Worm (Caenorhabditis elegans) whole organism, young adult: ENCODE measurements around the gene cnc-4.

ENCODE experiments used
- B0019.2 ChIP-seq: fragments of 200-800 bp; sonication (Bioruptor generic); conservative IDR thresholded peaks from 2 replicates; pipeline ENCODE4 v1.3.6; 2022; ENCODE audit warnings: missing genetic modification reagents, missing genetic modification characterization, missing compliant biosample characterization
- F22D6.2 ChIP-seq: sonication (generic microtip); optimal IDR thresholded peaks from 2 replicates; lab custom pipeline; 2016; ENCODE audit warnings: mild to moderate bottlenecking, missing genetic modification characterization, missing compliant biosample characterization
- F52B5.7 ChIP-seq: sonication (generic microtip); optimal IDR thresholded peaks from 2 replicates; lab custom pipeline; 2016; ENCODE audit warnings: mild to moderate bottlenecking, missing genetic modification characterization, missing compliant biosample characterization
- T26A5.8 ChIP-seq: sonication (generic microtip); optimal IDR thresholded peaks from 2 replicates; lab custom pipeline; 2016; ENCODE audit warnings: missing genetic modification characterization, missing compliant biosample characterization
- Y56A3A.18 ChIP-seq: fragments of 200-800 bp; sonication (Bioruptor generic); IDR thresholded peaks from 2 replicates; pipeline ENCODE4 v1.3.6; 2022; ENCODE audit warnings: missing genetic modification reagents, missing genetic modification characterization, missing compliant biosample characterization
- Y95B8A.8 ChIP-seq: fragments of 200-800 bp; sonication (Bioruptor generic); IDR thresholded peaks from 2 replicates; pipeline ENCODE4 v1.3.6; 2022; ENCODE audit warnings: missing genetic modification reagents, missing genetic modification characterization, missing compliant biosample characterization
- akir-1 ChIP-seq: fragments of 200-800 bp; sonication (Bioruptor generic); optimal IDR thresholded peaks from 2 replicates; lab custom pipeline; 2018; ENCODE audit warnings: mild to moderate bottlenecking, missing genetic modification characterization, moderate library complexity, missing compliant biosample characterization
- aptf-2 ChIP-seq: fragments of 200-800 bp; sonication (Bioruptor generic); conservative IDR thresholded peaks from 2 replicates; pipeline ENCODE4 v1.3.6; 2022; ENCODE audit warnings: missing genetic modification reagents, missing genetic modification characterization, missing compliant biosample characterization
- aptf-3 ChIP-seq: fragments of 200-800 bp; sonication (Bioruptor generic); IDR thresholded peaks from 2 replicates; pipeline ENCODE4 v1.3.6; 2022; ENCODE audit warnings: missing genetic modification characterization, missing compliant biosample characterization
- attf-6 ChIP-seq: fragments of 200-800 bp; sonication (Bioruptor generic); IDR thresholded peaks from 2 replicates; pipeline ENCODE4 v1.3.6; 2022; ENCODE audit warnings: missing genetic modification reagents, missing genetic modification characterization, missing compliant biosample characterization
- ceh-100 ChIP-seq: fragments of 200-800 bp; sonication (Bioruptor generic); IDR thresholded peaks from 2 replicates; pipeline ENCODE4 v1.3.6; 2022; ENCODE audit warnings: missing genetic modification reagents, missing genetic modification characterization, missing compliant biosample characterization
- egl-44 ChIP-seq: fragments of 200-800 bp; sonication (Bioruptor generic); IDR thresholded peaks from 2 replicates; pipeline ENCODE4 v1.3.6; 2022; ENCODE audit warnings: missing genetic modification reagents, missing genetic modification characterization, missing compliant biosample characterization
- ekl-4 ChIP-seq: fragments of 200-800 bp; sonication (Bioruptor generic); IDR thresholded peaks from 2 replicates; pipeline ENCODE4 v1.3.6; 2022; ENCODE audit warnings: missing genetic modification reagents, missing genetic modification characterization, missing compliant biosample characterization
- him-1 ChIP-seq: sonication (generic microtip); optimal IDR thresholded peaks from 2 replicates; lab custom pipeline; 2016; ENCODE audit warnings: missing genotype, missing genetic modification reagents, missing genetic modification characterization, missing compliant biosample characterization
- hmg-1.2 ChIP-seq: fragments of 200-800 bp; sonication (Bioruptor generic); IDR thresholded peaks from 2 replicates; pipeline ENCODE4 v1.3.6; 2022; ENCODE audit warnings: missing genetic modification reagents, missing genetic modification characterization, missing compliant biosample characterization
- hmg-20 ChIP-seq: fragments of 200-800 bp; sonication (Bioruptor generic); IDR thresholded peaks from 2 replicates; pipeline ENCODE4 v1.3.6; 2022; ENCODE audit warnings: missing genetic modification reagents, missing genetic modification characterization, missing compliant biosample characterization
- hrde-1 ChIP-seq: sonication (generic microtip); optimal IDR thresholded peaks from 2 replicates; lab custom pipeline; 2016; ENCODE audit warnings: missing genetic modification characterization, mild to moderate bottlenecking, missing compliant biosample characterization, moderate library complexity, missing genotype, missing genetic modification reagents, borderline replicate concordance
- hsf-1 ChIP-seq: fragments of 200-800 bp; sonication (Bioruptor generic); IDR thresholded peaks from 2 replicates; pipeline ENCODE4 v1.3.6; 2022; ENCODE audit warnings: missing genetic modification reagents, missing genetic modification characterization, missing compliant biosample characterization
- lag-1 ChIP-seq: fragments of 200-800 bp; sonication (Bioruptor generic); IDR thresholded peaks from 2 replicates; pipeline ENCODE4 v1.3.6; 2022; ENCODE audit warnings: missing genetic modification reagents, missing genetic modification characterization, missing compliant biosample characterization
- let-607 ChIP-seq, 2 experiments: fragments of 200-800 bp in 1 of 2; sonication (Bioruptor generic) in 1 of 2; sonication (generic microtip) in 1 of 2; optimal IDR thresholded peaks; 2 replicates each; lab custom pipeline; 2016 to 2018; ENCODE audit warnings: mild to moderate bottlenecking in 2 of 2, missing compliant biosample characterization in 2 of 2, missing genetic modification characterization in 2 of 2, moderate library complexity in 2 of 2, missing genotype in 1 of 2
- lin-26 ChIP-seq: fragments of 200-800 bp; sonication (Bioruptor generic); IDR thresholded peaks from 2 replicates; pipeline ENCODE4 v1.3.6; 2022; ENCODE audit warnings: missing genetic modification reagents, missing genetic modification characterization, missing compliant biosample characterization
- lin-35 ChIP-seq, 3 experiments: fragments of 150-350 bp in 2 of 3; sonication (generic microtip) in 1 of 3; optimal IDR thresholded peaks; 2 replicates each; lab custom pipeline; 2014 to 2018; ENCODE audit warnings: missing biosample characterization in 3 of 3, missing genetic modification characterization in 3 of 3, missing genetic modification reagents in 3 of 3
- lin-40 ChIP-seq: sonication (generic microtip); optimal IDR thresholded peaks from 2 replicates; lab custom pipeline; 2016; ENCODE audit warnings: missing genetic modification characterization, mild to moderate bottlenecking, missing compliant biosample characterization, missing genotype, missing genetic modification reagents
- nfyb-1 ChIP-seq: fragments of 200-800 bp; sonication (Bioruptor generic); IDR thresholded peaks from 2 replicates; pipeline ENCODE4 v1.3.6; 2022; ENCODE audit warnings: missing genetic modification reagents, missing genetic modification characterization, missing compliant biosample characterization
- pha-4 ChIP-seq: fragments of 150-350 bp; sonication (generic microtip); optimal IDR thresholded peaks from 2 replicates; lab custom pipeline; 2014; ENCODE audit warnings: missing biosample characterization, missing genetic modification reagents, missing genetic modification characterization
- sea-2 ChIP-seq: fragments of 200-800 bp; sonication (Bioruptor generic); IDR thresholded peaks from 2 replicates; pipeline ENCODE4 v1.3.6; 2022; ENCODE audit warnings: missing genetic modification characterization, missing compliant biosample characterization
- snpc-3.4 ChIP-seq: sonication (generic microtip); optimal IDR thresholded peaks from 2 replicates; lab custom pipeline; 2017; ENCODE audit warnings: missing genetic modification characterization, mild to moderate bottlenecking, missing compliant biosample characterization, antibody characterized with exemption, moderate library complexity, missing genotype, missing genetic modification reagents
- somi-1 ChIP-seq: fragments of 200-800 bp; sonication (Bioruptor generic); optimal IDR thresholded peaks from 2 replicates; lab custom pipeline; 2018; ENCODE audit warnings: mild to moderate bottlenecking, missing genetic modification characterization, missing compliant biosample characterization
- tbp1 ChIP-seq: fragments of 200-800 bp; sonication (Bioruptor generic); optimal IDR thresholded peaks from 2 replicates; lab custom pipeline; 2018; ENCODE audit warnings: mild to moderate bottlenecking, missing genetic modification characterization, missing compliant biosample characterization
- tlf-1 ChIP-seq: fragments of 200-800 bp; sonication (Bioruptor generic); optimal IDR thresholded peaks from 2 replicates; lab custom pipeline; 2018; ENCODE audit warnings: mild to moderate bottlenecking, missing genetic modification characterization, missing compliant biosample characterization
- unc-62 ChIP-seq: fragments of 150-350 bp; optimal IDR thresholded peaks from 2 replicates; lab custom pipeline; 2014; ENCODE audit warnings: missing biosample characterization, missing genetic modification reagents, missing genetic modification characterization
- xnd-1 ChIP-seq: sonication (generic microtip); optimal IDR thresholded peaks from 2 replicates; lab custom pipeline; 2016; ENCODE audit warnings: missing genotype, missing genetic modification reagents, missing genetic modification characterization, missing compliant biosample characterization
- zfh-2 ChIP-seq: fragments of 200-800 bp; sonication (Bioruptor generic); conservative IDR thresholded peaks from 2 replicates; pipeline ENCODE4 v1.3.6; 2022; ENCODE audit warnings: missing genetic modification reagents, missing genetic modification characterization, missing compliant biosample characterization
- ztf-28 ChIP-seq: fragments of 200-800 bp; sonication (Bioruptor generic); IDR thresholded peaks from 2 replicates; pipeline ENCODE4 v1.3.6; 2022; ENCODE audit warnings: missing genetic modification reagents, missing genetic modification characterization, missing compliant biosample characterization

The cnc-4 gene

DNA sequence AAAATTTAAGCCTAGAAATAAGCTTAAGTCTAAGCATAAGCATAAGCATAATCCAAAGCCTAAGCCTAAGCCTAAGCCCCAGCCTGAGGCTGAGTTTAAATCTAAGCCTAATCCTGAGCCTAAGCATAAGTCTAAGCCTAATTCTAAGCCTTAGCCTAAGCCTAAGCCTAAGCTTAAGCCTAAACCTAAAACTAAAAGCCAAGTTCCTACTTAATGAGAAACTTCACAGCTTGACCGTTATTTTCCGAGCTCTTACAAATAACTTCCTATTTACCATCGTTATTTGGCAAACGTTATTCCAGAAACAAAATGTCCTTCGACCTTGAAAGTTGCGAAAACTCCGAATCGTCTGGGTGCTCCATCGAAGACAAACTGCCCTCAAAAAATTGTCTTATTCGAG lies 34.7 kb downstream of the cnc-4 start, which contains the start of gene C38C3.4:
Gene C38C3.4, plus strand, starts transcription at position 301 of the 400 bp plus-strand sequence.
- no peak for TF ChIP-seq lag-1
- TF ChIP-seq aptf-3: no peak
- no peak for TF ChIP-seq Y56A3A.18
- no peak for TF ChIP-seq him-1 (tag; lab: Kevin White, UChicago)
- TF ChIP-seq ceh-100 (GFP tag; lab: Robert Waterston, UW): no peak
- TF ChIP-seq zfh-2 (GFP tag; lab: Robert Waterston, UW): no peak
- TF ChIP-seq somi-1: no peak
- TF ChIP-seq akir-1 (GFP tag; lab: Kevin White, UChicago): no peak
- no peak for TF ChIP-seq hrde-1
- TF ChIP-seq let-607 (tag; optimal IDR thresholded peaks at IDR 0.05; lab: Kevin White, UChicago): no peak
- TF ChIP-seq nfyb-1 (GFP tag; lab: Robert Waterston, UW): no peak
- no peak for TF ChIP-seq B0019.2 (GFP tag; lab: Robert Waterston, UW)
- no peak for TF ChIP-seq F22D6.2
- TF ChIP-seq unc-62 (GFP tag; lab: Kevin White, UChicago): no peak
- no peak for TF ChIP-seq hmg-1.2
- no peak for TF ChIP-seq T26A5.8 (tag; lab: Kevin White, UChicago)
- no peak for TF ChIP-seq F52B5.7 (tag; lab: Kevin White, UChicago)
- no peak for TF ChIP-seq ztf-28

DNA sequence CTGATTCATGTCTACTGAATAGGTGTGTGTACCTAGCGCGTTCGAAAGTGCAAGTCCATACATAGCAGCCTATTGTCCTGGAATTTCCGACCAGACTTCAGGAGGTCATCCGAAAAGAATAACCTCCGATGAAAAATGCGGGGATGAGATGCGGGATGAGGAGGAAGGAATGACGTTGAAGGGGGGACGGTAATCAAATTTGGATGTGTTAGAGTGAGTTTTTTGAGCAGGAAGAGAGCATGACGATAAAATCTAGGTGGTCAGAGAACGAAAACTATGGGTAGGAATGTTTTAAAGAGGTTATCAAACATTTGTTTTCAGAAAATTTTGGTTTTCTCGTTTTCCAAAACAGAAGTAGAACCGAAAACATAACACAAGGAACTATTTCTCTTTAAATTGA lies 39.0 kb downstream of the cnc-4 start:
- no peak for TF ChIP-seq lin-26 (GFP tag; lab: Robert Waterston, UW)
- TF ChIP-seq tlf-1 (GFP tag; lab: Kevin White, UChicago): no peak
- no peak for TF ChIP-seq him-1 (tag; lab: Kevin White, UChicago)
- TF ChIP-seq Y95B8A.8: no peak
- TF ChIP-seq xnd-1: no peak

DNA sequence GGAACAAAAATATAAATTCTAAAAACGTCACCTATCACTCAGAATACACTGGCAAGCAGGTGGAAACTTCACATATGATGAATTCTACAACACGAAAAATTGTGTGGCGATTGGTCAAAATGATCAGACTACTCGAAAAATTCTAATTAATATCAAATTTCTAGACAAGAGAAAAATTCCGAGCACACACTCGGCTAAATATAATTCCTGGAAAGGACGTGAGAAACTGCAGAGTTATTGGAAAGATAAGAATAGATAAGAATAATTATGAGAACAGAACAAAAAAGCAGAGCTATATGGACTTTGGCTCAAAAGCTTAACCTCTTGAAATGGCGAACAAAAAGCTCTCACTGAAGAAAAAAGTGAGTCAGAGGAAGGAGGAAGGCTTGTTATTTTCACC lies 40.3 kb downstream of the cnc-4 start:
- TF ChIP-seq hmg-1.2 (no peak), xnd-1 (no peak), lin-35 (GFP tag; optimal IDR thresholded peaks at IDR 0.05; lab: Kevin White, UChicago) (no peak), hmg-20 (GFP tag; lab: Robert Waterston, UW) (no peak), tbp1 (GFP tag; lab: Kevin White, UChicago) (no peak), snpc-3.4 (tag; lab: Kevin White, UChicago) (no peak), lin-40 (no peak)
- TF ChIP-seq, all 124 proteins: peak for 0

DNA sequence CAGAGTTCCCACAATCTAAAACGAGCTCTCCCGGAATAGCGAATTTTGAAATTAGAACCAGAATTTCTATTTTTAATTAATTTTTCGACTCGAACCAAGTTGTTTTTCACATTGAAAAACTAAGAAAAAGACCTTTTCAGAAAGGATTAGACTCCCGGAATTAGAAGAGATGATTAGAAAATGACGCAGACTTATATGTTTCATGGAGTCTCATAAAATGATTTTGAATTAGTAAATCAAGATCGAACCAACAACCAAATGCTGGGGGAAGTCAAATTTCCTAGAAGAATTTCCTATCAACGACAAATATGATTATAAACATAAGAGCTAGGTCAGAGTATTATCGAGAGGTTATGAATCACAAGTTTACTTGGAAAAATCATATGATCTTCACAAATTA lies 41.6 kb downstream of the cnc-4 start:
- TF ChIP-seq sea-2: no peak
- TF ChIP-seq ekl-4 (GFP tag; lab: Robert Waterston, UW): no peak
- TF ChIP-seq pha-4 (tag; lab: Kevin White, UChicago): no peak
- TF ChIP-seq T26A5.8 (tag; lab: Kevin White, UChicago): no peak
- no peak for TF ChIP-seq attf-6 (GFP tag; lab: Robert Waterston, UW)
- TF ChIP-seq egl-44 (GFP tag; lab: Robert Waterston, UW): no peak
- TF ChIP-seq hsf-1 (GFP tag; lab: Robert Waterston, UW): no peak
- TF ChIP-seq aptf-2 (GFP tag; lab: Robert Waterston, UW): no peak
